Worm (Caenorhabditis elegans): Measurements from ENCODE around the gene C55A6.12.
"Not testable (repeated sequence)": the region's sequence is repeated elsewhere in the genome, so short reads cannot be mapped to it uniquely, and the experiment has no call there.

DNA sequence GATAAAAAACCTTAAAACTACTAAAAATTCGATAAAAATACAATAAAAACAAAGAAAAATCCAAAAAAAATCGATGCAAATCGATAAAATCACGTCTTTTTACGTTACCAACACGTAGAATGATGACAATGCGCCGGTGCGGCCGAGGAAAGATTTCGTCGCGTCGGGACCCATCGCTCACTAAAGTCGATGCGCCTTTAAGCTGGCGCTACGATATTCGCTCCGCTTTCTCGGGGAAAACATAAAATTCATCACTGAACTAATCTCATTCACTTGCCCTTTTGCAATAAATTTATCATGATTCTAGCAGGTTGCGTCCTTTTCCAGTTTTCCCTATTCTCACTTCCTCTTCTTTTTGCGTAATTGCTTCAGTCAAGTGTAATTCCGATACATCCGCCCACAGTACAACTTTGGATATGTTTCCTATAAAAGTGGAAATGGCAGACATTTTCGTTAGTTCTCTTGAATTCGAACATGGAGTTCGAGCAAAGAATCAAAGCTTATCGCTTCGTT lies 19.3 kb downstream of the C55A6.12 start, which contains the start of gene col-157:
- not testable (repeated sequence) for TF ChIP-seq lin-13, nhr-12 (tag; optimal IDR thresholded peaks at IDR 0.05)

All from whole organism, mixed stage, embryonic.